Fruit fly (Drosophila melanogaster): Measurements from ENCODE around the gene amx.
A peak's percentile ranks its signal among the peaks of the same experiment; 100 is the strongest.

Gene amx

dm6 chrX:9282783-9283289 is 35.7 kb upstream of the amx start, which contains the start of gene c11.1 (continued):
- TF ChIP-seq pros (GFP tag; optimal IDR thresholded peaks at IDR 0.05) (no peak), nmo (GFP tag; optimal IDR thresholded peaks at IDR 0.05) (peak; percentile 30), vfl (GFP tag; optimal IDR thresholded peaks at IDR 0.05) (no peak), Dref (GFP tag; IDR thresholded peaks at IDR 0.05) (peak; percentile 52), Nf-YC (tag; optimal IDR thresholded peaks at IDR 0.05) (peak; percentile 59), Aef1 (GFP tag; IDR thresholded peaks at IDR 0.05) (peak; percentile 35; the same call in 1 of the 3 replicates), Lhr (GFP tag; optimal IDR thresholded peaks at IDR 0.05) (peak; percentile 75), Med (GFP tag) (peak; percentile 67), pita (GFP tag; optimal IDR thresholded peaks at IDR 0.05) (peak; percentile 87), Fer1 (GFP tag; optimal IDR thresholded peaks at IDR 0.05) (peak; percentile 16), crp (GFP tag; optimal IDR thresholded peaks at IDR 0.05) (peak in 1 of 2 experiments; percentile 65), ato (GFP tag; IDR thresholded peaks at IDR 0.05; ENCODE audit: partially characterized antibody) (0 out of 2 replicates have a peak, but pooled peaks have one; percentile 34), stwl (tag; optimal IDR thresholded peaks at IDR 0.05) (peak; percentile 11), CG1647 (GFP tag; optimal IDR thresholded peaks at IDR 0.05) (no peak), CG2129 (GFP tag; IDR thresholded peaks at IDR 0.05; ENCODE audit: partially characterized antibody) (no peak), Rfx (GFP tag; IDR thresholded peaks at IDR 0.05) (peak; percentile 38; the same call in 1 of the 2 replicates), usp (GFP tag; optimal IDR thresholded peaks at IDR 0.05) (no peak), bbx (GFP tag; IDR thresholded peaks at IDR 0.05; ENCODE audit: partially characterized antibody) (0 out of 2 replicates have a peak, but pooled peaks have one; percentile 40), CG7987 (GFP tag; optimal IDR thresholded peaks at IDR 0.05) (no peak), cg (GFP tag; optimal IDR thresholded peaks at IDR 0.05) (peak; percentile 35), CG12391 (tag; optimal IDR thresholded peaks at IDR 0.05) (peak; percentile 31), amos (GFP tag; IDR thresholded peaks at IDR 0.05; ENCODE audit: partially characterized antibody) (peak; percentile 40; the same call in 1 of the 2 replicates), E2f2 (GFP tag; IDR thresholded peaks at IDR 0.05) (peak; percentile 74), sisA (GFP tag; IDR thresholded peaks at IDR 0.05) (no peak), CG10321 (GFP tag; IDR thresholded peaks at IDR 0.05) (no peak), BEAF-32 (GFP tag; optimal IDR thresholded peaks at IDR 0.05) (peak; percentile 52), CG13287 (GFP tag; IDR thresholded peaks at IDR 0.05; ENCODE audit: partially characterized antibody) (peak; percentile 47; the same call in 1 of the 2 replicates), nerfin-1 (tag; optimal IDR thresholded peaks at IDR 0.05) (peak; percentile 97), D19B (GFP tag; optimal IDR thresholded peaks at IDR 0.05) (no peak), Pdp1 (GFP tag; optimal IDR thresholded peaks at IDR 0.05) (peak in 1 of 2 experiments; percentile 56), NFAT (GFP tag; IDR thresholded peaks at IDR 0.05) (no peak), sd (tag; optimal IDR thresholded peaks at IDR 0.05) (peak; percentile 70), Hr3 (GFP tag; optimal IDR thresholded peaks at IDR 0.05) (no peak), ttk (GFP tag; IDR thresholded peaks at IDR 0.05) (no peak), tna (GFP tag; IDR thresholded peaks at IDR 0.05; ENCODE audit: partially characterized antibody) (no peak), CG15514 (GFP tag; optimal IDR thresholded peaks at IDR 0.05) (peak; percentile 36), CG10654 (GFP tag; optimal IDR thresholded peaks at IDR 0.05) (no peak), ssp (GFP tag; IDR thresholded peaks at IDR 0.05) (0 out of 2 replicates have a peak, but pooled peaks have one; percentile 18), CG10431 (GFP tag; optimal IDR thresholded peaks at IDR 0.05) (no peak), CG3847 (GFP tag; IDR thresholded peaks at IDR 0.05) (peak; percentile 47; the same call in 1 of the 2 replicates), row (GFP tag; IDR thresholded peaks at IDR 0.05) (peak; percentile 35; the same call in 2 of the 3 replicates), grau (tag; optimal IDR thresholded peaks at IDR 0.05) (peak; percentile 15), knrl (GFP tag; IDR thresholded peaks at IDR 0.05; ENCODE audit: partially characterized antibody) (peak; percentile 53; the same call in 2 of the 3 replicates), chinmo (GFP tag; IDR thresholded peaks at IDR 0.05; ENCODE audit: partially characterized antibody) (peak; percentile 72; the same call in 2 of the 4 replicates), MBD-R2 (GFP tag; IDR thresholded peaks at IDR 0.05) (peak; percentile 66), CG8290 (GFP tag; optimal IDR thresholded peaks at IDR 0.05) (peak; percentile 50), CG8290 (tag; optimal IDR thresholded peaks at IDR 0.05) (no peak), CG2116 (GFP tag; optimal IDR thresholded peaks at IDR 0.05) (peak; percentile 24)

All from whole organism, embryonic.